Fruit fly (Drosophila melanogaster) whole organism, embryonic: ENCODE measurements around the gene Tis11.

Source experiments
- Ada2b ChIP-seq: fragments of 200-800 bp; sonication (Bioruptor generic); IDR thresholded peaks from 2 replicates; pipeline ENCODE4 v1.3.6; 2022; ENCODE audit warnings: missing biosample characterization, missing genetic modification characterization
- Adf1 ChIP-seq: fragments of 200-800 bp; sonication (Bioruptor generic); IDR thresholded peaks from 2 replicates; pipeline ENCODE4 v1.3.6; 2022; ENCODE audit warnings: missing biosample characterization, missing genetic modification characterization
- Atf3 ChIP-seq: fragments of 200-800 bp; sonication (Bioruptor generic); optimal IDR thresholded peaks from 3 replicates; lab custom pipeline; 2016; ENCODE audit warnings: missing biosample characterization, missing genetic modification characterization
- BEAF-32 ChIP-seq: fragments of 200-800 bp; sonication (Bioruptor generic); optimal IDR thresholded peaks from 3 replicates; lab custom pipeline; 2017; ENCODE audit warnings: missing biosample characterization, missing genetic modification characterization, mild to moderate bottlenecking, moderate library complexity, missing genetic modification reagents
- CG11247 ChIP-seq: fragments of 200-800 bp; sonication (Bioruptor generic); IDR thresholded peaks from 2 replicates; pipeline ENCODE4 v1.3.6; 2022; ENCODE audit warnings: missing biosample characterization, missing genetic modification characterization
- CG12104 ChIP-seq: fragments of 200-800 bp; sonication (Bioruptor generic); optimal IDR thresholded peaks from 3 replicates; lab custom pipeline; 2016; ENCODE audit warnings: missing biosample characterization, missing genetic modification characterization
- CG12155 ChIP-seq: fragments of 200-800 bp; sonication (Bioruptor generic); optimal IDR thresholded peaks from 3 replicates; lab custom pipeline; 2016; ENCODE audit warnings: missing biosample characterization, missing genetic modification characterization
- CG12391 ChIP-seq: fragments of 200-800 bp; sonication (Bioruptor generic); optimal IDR thresholded peaks from 3 replicates; lab custom pipeline; 2018; ENCODE audit warnings: missing biosample characterization, mild to moderate bottlenecking, missing genetic modification characterization, moderate library complexity
- CG1602 ChIP-seq: fragments of 200-800 bp; sonication (Bioruptor generic); optimal IDR thresholded peaks from 3 replicates; lab custom pipeline; 2016; ENCODE audit warnings: missing biosample characterization, missing genetic modification characterization
- CG30403 ChIP-seq: fragments of 200-800 bp; sonication (Bioruptor generic); optimal IDR thresholded peaks from 3 replicates; lab custom pipeline; 2016; ENCODE audit warnings: missing biosample characterization, missing genetic modification characterization
- CG3281 ChIP-seq: fragments of 200-800 bp; sonication (Bioruptor generic); optimal IDR thresholded peaks from 3 replicates; lab custom pipeline; 2017; ENCODE audit warnings: missing biosample characterization, mild to moderate bottlenecking, missing genetic modification characterization
- CG3407 ChIP-seq: fragments of 200-800 bp; sonication (Bioruptor generic); optimal IDR thresholded peaks from 2 replicates; lab custom pipeline; 2018; ENCODE audit warnings: missing biosample characterization, mild to moderate bottlenecking, missing genetic modification characterization
- CG34422 ChIP-seq: fragments of 200-800 bp; sonication (Bioruptor generic); IDR thresholded peaks from 3 replicates; pipeline ENCODE4 v1.3.6; 2022; ENCODE audit warnings: missing biosample characterization, missing genetic modification characterization
- CG4820 ChIP-seq: fragments of 200-800 bp; sonication (Bioruptor generic); optimal IDR thresholded peaks from 3 replicates; lab custom pipeline; 2016; ENCODE audit warnings: missing biosample characterization, missing genetic modification characterization
- CG6254 ChIP-seq: fragments of 200-800 bp; sonication (Bioruptor generic); optimal IDR thresholded peaks from 3 replicates; lab custom pipeline; 2017; ENCODE audit warnings: mild to moderate bottlenecking, missing biosample characterization, missing genetic modification reagents, missing genetic modification characterization
- CG6813 ChIP-seq: fragments of 200-800 bp; sonication (Bioruptor generic); optimal IDR thresholded peaks from 2 replicates; lab custom pipeline; 2017; ENCODE audit warnings: missing biosample characterization, missing genetic modification characterization, mild to moderate bottlenecking, moderate library complexity, missing genetic modification reagents
- CG8765 ChIP-seq: fragments of 200-800 bp; sonication (Bioruptor generic); IDR thresholded peaks from 2 replicates; pipeline ENCODE4 v1.3.6; 2022; ENCODE audit warnings: missing biosample characterization, missing genetic modification characterization
- CG9437 ChIP-seq: fragments of 200-800 bp; sonication (Bioruptor generic); optimal IDR thresholded peaks from 2 replicates; lab custom pipeline; 2018; ENCODE audit warnings: missing biosample characterization, mild to moderate bottlenecking, missing genetic modification characterization
- CG9609 ChIP-seq: fragments of 200-800 bp; sonication (Bioruptor generic); optimal IDR thresholded peaks from 3 replicates; lab custom pipeline; 2016; ENCODE audit warnings: missing biosample characterization, missing genetic modification characterization
- Camta ChIP-seq: fragments of 200-800 bp; sonication (Bioruptor generic); optimal IDR thresholded peaks from 2 replicates; lab custom pipeline; 2016; ENCODE audit warnings: missing biosample characterization, missing genetic modification characterization
- Doc2 ChIP-seq: fragments of 200-800 bp; sonication (Bioruptor generic); IDR thresholded peaks from 2 replicates; pipeline ENCODE4 v1.3.6; 2022; ENCODE audit warnings: missing biosample characterization, missing genetic modification characterization
- Gug ChIP-seq: fragments of 200-800 bp; sonication (Bioruptor generic); IDR thresholded peaks from 4 replicates; pipeline ENCODE4 v1.3.6; 2022; ENCODE audit warnings: missing biosample characterization, missing genetic modification characterization
- HLH3B ChIP-seq: fragments of 200-800 bp; sonication (Bioruptor generic); IDR thresholded peaks from 2 replicates; pipeline ENCODE4 v1.3.6; 2022; ENCODE audit warnings: missing biosample characterization, missing genetic modification characterization
- Hand ChIP-seq: fragments of 200-800 bp; sonication (Bioruptor generic); optimal IDR thresholded peaks from 2 replicates; lab custom pipeline; 2017; ENCODE audit warnings: mild to moderate bottlenecking, missing biosample characterization, missing genetic modification reagents, missing genetic modification characterization
- Hey ChIP-seq: fragments of 200-800 bp; sonication (Bioruptor generic); optimal IDR thresholded peaks from 3 replicates; lab custom pipeline; 2018; ENCODE audit warnings: missing biosample characterization, mild to moderate bottlenecking, missing genetic modification characterization
- Hmx ChIP-seq: fragments of 200-800 bp; sonication (Bioruptor generic); optimal IDR thresholded peaks from 2 replicates; lab custom pipeline; 2016; ENCODE audit warnings: missing biosample characterization, missing genetic modification characterization
- Hr39 ChIP-seq: fragments of >200 bp; optimal IDR thresholded peaks from 2 replicates; lab custom pipeline; 2017
- Mad ChIP-seq: fragments of 200-800 bp; sonication (Bioruptor generic); optimal IDR thresholded peaks from 2 replicates; lab custom pipeline; 2016; ENCODE audit warnings: missing biosample characterization, missing genetic modification characterization
- Max ChIP-seq: fragments of 200-800 bp; sonication (Bioruptor generic); optimal IDR thresholded peaks from 2 replicates; lab custom pipeline; 2016; ENCODE audit warnings: missing biosample characterization, mild to moderate bottlenecking, missing genetic modification characterization
- Oaz ChIP-seq: fragments of 200-800 bp; sonication (Bioruptor generic); IDR thresholded peaks from 2 replicates; pipeline ENCODE4 v1.3.6; 2022; ENCODE audit warnings: missing biosample characterization, missing genetic modification characterization
- Oli ChIP-seq: fragments of 200-800 bp; sonication (Bioruptor generic); optimal IDR thresholded peaks from 2 replicates; lab custom pipeline; 2018; ENCODE audit warnings: missing biosample characterization, mild to moderate bottlenecking, missing genetic modification characterization, moderate library complexity
- Rx ChIP-seq: fragments of 200-800 bp; sonication (Bioruptor generic); IDR thresholded peaks from 2 replicates; pipeline ENCODE4 v1.3.6; 2022; ENCODE audit warnings: missing biosample characterization, missing genetic modification characterization
- Scr ChIP-seq: fragments of 200-800 bp; sonication (Bioruptor generic); IDR thresholded peaks from 2 replicates; pipeline ENCODE4 v1.3.6; 2022; ENCODE audit warnings: missing biosample characterization, missing genetic modification characterization; ENCODE audit not compliant: partially characterized antibody
- TFAM ChIP-seq: fragments of 200-800 bp; sonication (Bioruptor generic); optimal IDR thresholded peaks from 2 replicates; lab custom pipeline; 2017; ENCODE audit warnings: missing biosample characterization, missing genetic modification characterization, inconsistent platforms
- ap ChIP-seq: fragments of 200-800 bp; sonication (Bioruptor generic); IDR thresholded peaks from 2 replicates; pipeline ENCODE4 v1.3.6; 2022; ENCODE audit warnings: missing biosample characterization, missing genetic modification characterization
- crol ChIP-seq: fragments of 200-800 bp; sonication (Bioruptor generic); IDR thresholded peaks from 2 replicates; pipeline ENCODE4 v1.3.6; 2022; ENCODE audit warnings: missing biosample characterization, missing genetic modification characterization
- dati ChIP-seq: fragments of 200-800 bp; sonication (Bioruptor generic); IDR thresholded peaks from 2 replicates; pipeline ENCODE4 v1.3.6; 2022; ENCODE audit warnings: missing biosample characterization, missing genetic modification characterization
- emc ChIP-seq: fragments of 200-800 bp; sonication (Bioruptor generic); optimal IDR thresholded peaks from 2 replicates; lab custom pipeline; 2016; ENCODE audit warnings: missing biosample characterization, missing genetic modification characterization
- ewg ChIP-seq: fragments of 200-800 bp; sonication (Bioruptor generic); optimal IDR thresholded peaks from 3 replicates; lab custom pipeline; 2017; ENCODE audit warnings: mild to moderate bottlenecking, missing biosample characterization, missing genetic modification reagents, missing genetic modification characterization
- gcm ChIP-seq: fragments of 200-800 bp; sonication (Bioruptor generic); optimal IDR thresholded peaks from 2 replicates; lab custom pipeline; 2019; ENCODE audit warnings: missing biosample characterization, mild to moderate bottlenecking, missing genetic modification characterization, moderate library complexity
- lola ChIP-seq, 3 experiments: fragments of >200 bp in 2 of 3; fragments of 200-800 bp in 1 of 3; sonication (Bioruptor generic) in 1 of 3; optimal IDR thresholded peaks; 2 replicates each; lab custom pipeline; 2017 to 2019; ENCODE audit warnings: missing biosample characterization in 3 of 3, missing genetic modification characterization in 3 of 3, mild to moderate bottlenecking in 1 of 3, moderate library complexity in 1 of 3
- nau ChIP-seq: fragments of 200-800 bp; sonication (Bioruptor generic); optimal IDR thresholded peaks from 3 replicates; lab custom pipeline; 2017; ENCODE audit warnings: missing biosample characterization, mild to moderate bottlenecking, missing genetic modification characterization, missing genetic modification reagents
- odd ChIP-seq: fragments of 200-800 bp; sonication (Bioruptor generic); optimal IDR thresholded peaks from 2 replicates; lab custom pipeline; 2017; ENCODE audit warnings: missing biosample characterization, mild to moderate bottlenecking, missing genetic modification characterization
- phol ChIP-seq: fragments of 200-800 bp; sonication (Bioruptor generic); optimal IDR thresholded peaks from 3 replicates; lab custom pipeline; 2018; ENCODE audit warnings: missing biosample characterization, mild to moderate bottlenecking, missing genetic modification characterization, moderate library complexity
- rib ChIP-seq: fragments of 200-800 bp; sonication (Bioruptor generic); IDR thresholded peaks from 2 replicates; pipeline ENCODE4 v1.3.6; 2022; ENCODE audit warnings: missing biosample characterization, missing genetic modification characterization
- ro ChIP-seq: fragments of 200-800 bp; sonication (Bioruptor generic); IDR thresholded peaks from 2 replicates; pipeline ENCODE4 v1.3.6; 2022; ENCODE audit warnings: missing biosample characterization, missing genetic modification characterization
- seq ChIP-seq: fragments of 200-800 bp; sonication (Bioruptor generic); IDR thresholded peaks from 2 replicates; pipeline ENCODE4 v1.3.6; 2022; ENCODE audit warnings: missing biosample characterization, missing genetic modification characterization
- sqz ChIP-seq: fragments of 200-800 bp; sonication (Bioruptor generic); optimal IDR thresholded peaks from 3 replicates; lab custom pipeline; 2018; ENCODE audit warnings: missing biosample characterization, mild to moderate bottlenecking, missing genetic modification characterization
- stc ChIP-seq: fragments of 200-800 bp; sonication (Bioruptor generic); IDR thresholded peaks from 2 replicates; pipeline ENCODE4 v1.3.6; 2022; ENCODE audit warnings: missing biosample characterization, missing genetic modification characterization
- toy ChIP-seq: fragments of 200-800 bp; sonication (Bioruptor generic); IDR thresholded peaks from 2 replicates; pipeline ENCODE4 v1.3.6; 2022; ENCODE audit warnings: missing biosample characterization, missing genetic modification characterization
- trem ChIP-seq: fragments of 200-800 bp; optimal IDR thresholded peaks from 3 replicates; lab custom pipeline; 2019; ENCODE audit warnings: missing biosample characterization, mild to moderate bottlenecking, missing genetic modification characterization, moderate library complexity

The Tis11 gene

DNA sequence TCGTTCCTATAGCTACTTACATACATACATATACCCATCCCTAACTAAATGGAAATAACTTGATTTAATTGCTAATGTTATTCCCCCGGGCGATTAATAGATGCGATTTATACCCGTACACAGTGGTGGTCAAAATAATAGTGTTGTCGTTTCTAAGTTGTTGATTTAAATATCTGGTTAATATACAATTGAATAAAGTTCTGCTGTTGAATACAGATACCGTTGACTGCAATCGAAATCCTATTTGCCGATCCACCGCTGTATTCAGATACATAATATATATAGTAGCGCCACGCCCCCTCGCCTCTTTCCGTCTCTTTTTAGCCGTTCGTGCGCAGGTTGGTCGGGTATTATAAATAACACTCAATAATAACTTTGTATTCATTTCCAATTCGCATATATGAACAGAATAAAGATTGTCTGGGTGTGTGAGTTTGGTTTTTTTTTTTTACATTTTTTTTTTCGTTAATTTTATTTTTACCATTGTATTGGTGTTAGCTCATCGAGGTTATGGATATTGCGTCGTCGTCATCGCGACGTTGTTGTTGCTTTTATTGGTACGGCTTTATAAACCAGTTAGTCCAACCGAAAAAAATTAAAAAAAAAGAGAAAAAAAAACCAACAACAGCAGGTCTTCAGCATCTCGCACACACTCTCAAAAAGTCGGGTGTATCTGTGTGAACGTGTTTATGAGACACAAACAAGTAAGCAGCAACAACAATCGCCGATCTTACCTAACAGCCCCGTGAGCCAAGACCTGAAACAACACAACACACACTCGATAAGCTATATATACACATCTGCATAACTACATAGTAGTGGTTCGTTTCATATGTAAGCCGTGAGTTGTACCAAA lies 13.3 kb downstream of the Tis11 start (continued):
- peak; percentile 21 for TF ChIP-seq CG30403
- TF ChIP-seq CG11247 (GFP tag; lab: Robert Waterston, UW), result no peak
- no peak for TF ChIP-seq CG3407 (GFP tag; lab: Kevin White, UChicago)
- no peak for TF ChIP-seq Rx (GFP tag; lab: Robert Waterston, UW)
- no peak for TF ChIP-seq CG12155 (GFP tag; lab: Kevin White, UChicago)
- no peak for TF ChIP-seq TFAM
- no peak for TF ChIP-seq phol (tag; lab: Kevin White, UChicago)
- no peak for TF ChIP-seq Max (GFP tag; lab: Kevin White, UChicago)
- no peak for TF ChIP-seq seq (GFP tag; lab: Robert Waterston, UW)
- peak; percentile 97 for TF ChIP-seq sqz (GFP tag; lab: Kevin White, UChicago)
- TF ChIP-seq Ada2b (GFP tag; lab: Robert Waterston, UW), result no peak
- no peak for TF ChIP-seq odd (GFP tag; lab: Kevin White, UChicago)
- TF ChIP-seq emc (GFP tag; lab: Kevin White, UChicago), result no peak
- no peak for TF ChIP-seq HLH3B (GFP tag; lab: Robert Waterston, UW)
- no peak for TF ChIP-seq ro
- no peak for TF ChIP-seq Hey (tag; lab: Kevin White, UChicago)
- TF ChIP-seq Camta, result no peak
- TF ChIP-seq CG1602, result no peak
- TF ChIP-seq ewg (GFP tag; lab: Kevin White, UChicago), result no peak
- TF ChIP-seq trem (tag; lab: Kevin White, UChicago), result no peak
- TF ChIP-seq CG8765 (GFP tag; lab: Robert Waterston, UW), result no peak
- TF ChIP-seq CG9609 (GFP tag; lab: Kevin White, UChicago), result no peak
- TF ChIP-seq Hr39, result no peak
- no peak for TF ChIP-seq Oli
- TF ChIP-seq CG6813 (GFP tag; lab: Kevin White, UChicago), result no peak
- TF ChIP-seq Oaz (GFP tag; lab: Robert Waterston, UW), result no peak
- TF ChIP-seq CG34422 (GFP tag; lab: Robert Waterston, UW), result no peak
- no peak for TF ChIP-seq gcm
- peak; percentile 25 for TF ChIP-seq CG3281 (GFP tag; lab: Kevin White, UChicago)
- no peak for TF ChIP-seq BEAF-32 (GFP tag; lab: Kevin White, UChicago)
- TF ChIP-seq Hmx (GFP tag; lab: Kevin White, UChicago), result no peak
- no peak for TF ChIP-seq Doc2 (GFP tag; lab: Robert Waterston, UW)
- no peak for TF ChIP-seq rib (GFP tag; lab: Robert Waterston, UW)
- TF ChIP-seq Scr (GFP tag; lab: Robert Waterston, UW), result no peak
- no peak for TF ChIP-seq dati (GFP tag; lab: Robert Waterston, UW)
- no peak for TF ChIP-seq CG6254 (GFP tag; lab: Kevin White, UChicago)
- no peak for TF ChIP-seq nau (GFP tag; lab: Kevin White, UChicago)
- TF ChIP-seq Atf3, result no peak
- TF ChIP-seq CG9437 (GFP tag; lab: Kevin White, UChicago), result no peak
- TF ChIP-seq Mad (GFP tag; lab: Kevin White, UChicago), result no peak
- TF ChIP-seq CG12104 (GFP tag; lab: Kevin White, UChicago), result no peak
- no peak for TF ChIP-seq ap (GFP tag; lab: Robert Waterston, UW)
- no peak for TF ChIP-seq stc (GFP tag; lab: Robert Waterston, UW)
- no peak for TF ChIP-seq toy (GFP tag; lab: Robert Waterston, UW)
- TF ChIP-seq crol (GFP tag; lab: Robert Waterston, UW), result no peak
- no peak for TF ChIP-seq Gug (GFP tag; lab: Robert Waterston, UW)
- TF ChIP-seq CG12391 (tag; lab: Kevin White, UChicago), result no peak
- TF ChIP-seq Hand (GFP tag; lab: Kevin White, UChicago), result no peak
- no peak for TF ChIP-seq CG4820 (GFP tag; lab: Kevin White, UChicago)
- TF ChIP-seq lola (GFP tag; optimal IDR thresholded peaks at IDR 0.05; lab: Kevin White, UChicago), result no peak
- TF ChIP-seq Adf1 (GFP tag; lab: Robert Waterston, UW), result peak; percentile 17; the same call in 1 of the 2 replicates
